Worm (Caenorhabditis elegans): ENCODE measurements around the gene col-76.

Gene col-76

DNA sequence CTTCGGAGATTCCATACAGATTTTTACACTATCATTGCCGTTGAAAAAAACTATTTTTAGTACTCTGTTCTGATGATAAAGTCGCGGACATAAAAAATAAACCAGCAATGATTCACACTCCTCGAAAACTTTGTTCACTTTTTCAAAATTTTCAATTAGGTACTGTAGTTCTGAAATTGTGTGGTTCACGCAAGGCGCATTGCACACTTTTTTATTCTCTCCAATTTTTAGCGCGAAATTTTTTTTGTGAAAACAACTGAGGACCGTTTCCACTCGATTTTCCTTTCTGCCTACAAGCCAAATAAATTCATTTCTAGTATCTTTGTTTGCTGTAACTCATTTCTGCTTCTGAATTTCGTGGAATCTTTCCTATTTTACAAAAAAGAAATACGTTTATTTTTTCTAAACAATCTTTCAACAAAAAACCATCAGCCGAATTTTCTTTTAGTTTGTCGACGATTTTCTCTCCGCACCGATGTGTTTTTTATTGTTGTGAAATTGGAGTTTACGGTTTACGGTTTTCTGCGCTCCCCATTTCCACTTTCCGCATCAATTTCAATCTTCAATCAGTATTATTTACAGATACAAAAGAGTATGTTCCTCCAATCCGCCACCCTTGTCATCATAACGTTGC, 49.1 kb downstream of the col-76 start, which contains the start of gene F35C11.5:
Gene F35C11.5 (plus strand): TSS at position 584 of the 634 bp plus-strand sequence.
- no peak for TF ChIP-seq ref-1 (GFP tag; conservative IDR thresholded peaks at IDR 0.05)
- no peak for TF ChIP-seq T22C8.4 (GFP tag; IDR thresholded peaks at IDR 0.05)
- no peak for TF ChIP-seq ztf-23 (GFP tag; IDR thresholded peaks at IDR 0.05)
- no peak for TF ChIP-seq ztf-29 (GFP tag; IDR thresholded peaks at IDR 0.05)
- TF ChIP-seq med-1 (GFP tag; optimal IDR thresholded peaks at IDR 0.05; ENCODE audit: insufficient read depth), result no peak
- no peak for TF ChIP-seq cog-1 (tag; optimal IDR thresholded peaks at IDR 0.05)
- no peak for TF ChIP-seq flt-1 (GFP tag; IDR thresholded peaks at IDR 0.05)
- no peak for TF ChIP-seq klf-2 (GFP tag; conservative IDR thresholded peaks at IDR 0.05)
- TF ChIP-seq tab-1 (GFP tag; IDR thresholded peaks at IDR 0.05), result no peak

DNA sequence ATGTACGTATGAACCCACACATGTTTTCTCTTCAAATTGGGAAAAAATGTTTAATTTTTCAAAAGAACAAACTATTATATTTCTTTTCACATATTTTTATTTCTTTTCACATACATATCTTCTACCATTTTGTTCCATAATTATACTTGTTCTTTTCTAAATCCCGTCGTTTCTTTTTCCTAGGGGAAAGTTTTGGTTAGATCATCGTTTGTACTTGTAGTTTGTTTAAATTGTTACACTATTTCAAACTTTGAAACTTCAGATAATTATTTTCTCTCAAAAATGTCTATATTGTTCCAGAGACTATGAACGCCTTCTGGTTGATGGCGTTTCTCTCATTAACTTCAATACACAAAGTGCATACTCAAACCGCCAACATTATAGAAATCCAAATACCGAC, 51.9 kb downstream of the col-76 start, which contains the start of gene F35C11.7:
Gene F35C11.7 (plus strand): TSS at position 301 of the 400 bp plus-strand sequence.
- TF ChIP-seq klf-2 (GFP tag; conservative IDR thresholded peaks at IDR 0.05) (no peak), cog-1 (tag; optimal IDR thresholded peaks at IDR 0.05) (no peak), flt-1 (GFP tag; IDR thresholded peaks at IDR 0.05) (no peak), med-1 (GFP tag; optimal IDR thresholded peaks at IDR 0.05; ENCODE audit: insufficient read depth) (no peak), ztf-29 (GFP tag; IDR thresholded peaks at IDR 0.05) (no peak), ztf-23 (GFP tag; IDR thresholded peaks at IDR 0.05) (no peak), tab-1 (GFP tag; IDR thresholded peaks at IDR 0.05) (no peak), ref-1 (GFP tag; conservative IDR thresholded peaks at IDR 0.05) (no peak), T22C8.4 (GFP tag; IDR thresholded peaks at IDR 0.05) (no peak)

Data from whole organism, midembryonic.